Fruit fly (Drosophila melanogaster) whole organism, prepupa: ENCODE measurements around the gene grim.
A peak's percentile ranks its signal among the peaks of the same experiment; 100 is the strongest.

ENCODE experiments used
- Blimp-1 ChIP-seq: fragments of 200-800 bp; sonication (Bioruptor generic); optimal IDR thresholded peaks from 3 replicates; lab custom pipeline; 2017; ENCODE audit warnings: missing biosample characterization, missing genetic modification characterization, mild to moderate bottlenecking, moderate library complexity, missing genetic modification reagents
- CG1621 ChIP-seq: fragments of 200-800 bp; sonication (Bioruptor generic); optimal IDR thresholded peaks from 3 replicates; lab custom pipeline; 2018; ENCODE audit warnings: missing biosample characterization, mild to moderate bottlenecking, missing genetic modification characterization
- CG16779 ChIP-seq: fragments of 200-800 bp; sonication (Bioruptor generic); optimal IDR thresholded peaks from 3 replicates; lab custom pipeline; 2017; ENCODE audit warnings: missing biosample characterization, mild to moderate bottlenecking, missing genetic modification characterization
- CG3032 ChIP-seq: fragments of 200-800 bp; optimal IDR thresholded peaks from 2 replicates; lab custom pipeline; 2019; ENCODE audit warnings: missing biosample characterization, mild to moderate bottlenecking, missing genetic modification characterization, moderate library complexity
- CG32006 ChIP-seq: fragments of 200-800 bp; sonication (Bioruptor generic); optimal IDR thresholded peaks from 3 replicates; lab custom pipeline; 2017; ENCODE audit warnings: missing biosample characterization, mild to moderate bottlenecking, missing genetic modification characterization
- CG3919 ChIP-seq: fragments of 200-800 bp; sonication (Bioruptor generic); optimal IDR thresholded peaks from 3 replicates; lab custom pipeline; 2016; ENCODE audit warnings: missing biosample characterization, missing genetic modification characterization
- CG6792 ChIP-seq: fragments of 200-800 bp; sonication (Bioruptor generic); optimal IDR thresholded peaks from 3 replicates; lab custom pipeline; 2016; ENCODE audit warnings: missing biosample characterization, missing genetic modification characterization
- CG8119 ChIP-seq: fragments of 200-800 bp; sonication (Bioruptor generic); IDR thresholded peaks from 3 replicates; pipeline ENCODE4 v1.3.6; 2022; ENCODE audit warnings: missing biosample characterization, missing genetic modification characterization
- Eip93F ChIP-seq: fragments of 200-800 bp; sonication (Bioruptor generic); optimal IDR thresholded peaks from 2 replicates; lab custom pipeline; 2016; ENCODE audit warnings: missing biosample characterization, mild to moderate bottlenecking, missing genetic modification characterization
- Met ChIP-seq: fragments of 200-800 bp; sonication (Bioruptor generic); optimal IDR thresholded peaks from 3 replicates; lab custom pipeline; 2016; ENCODE audit warnings: missing biosample characterization, missing genetic modification characterization
- OdsH ChIP-seq: fragments of 200-800 bp; sonication (Bioruptor generic); optimal IDR thresholded peaks from 3 replicates; lab custom pipeline; 2016; ENCODE audit warnings: missing biosample characterization, missing genetic modification characterization
- Smox ChIP-seq: fragments of 200-800 bp; sonication (Bioruptor generic); optimal IDR thresholded peaks from 3 replicates; lab custom pipeline; 2016; ENCODE audit warnings: missing biosample characterization, missing genetic modification characterization
- dsx ChIP-seq: fragments of 200-800 bp; optimal IDR thresholded peaks from 3 replicates; lab custom pipeline; 2019; ENCODE audit warnings: missing biosample characterization, mild to moderate bottlenecking, missing genetic modification characterization, moderate library complexity; ENCODE audit not compliant: poor library complexity, severe bottlenecking
- esn ChIP-seq: fragments of 200-800 bp; sonication (Bioruptor generic); optimal IDR thresholded peaks from 2 replicates; lab custom pipeline; 2016; ENCODE audit warnings: missing biosample characterization, mild to moderate bottlenecking, missing genetic modification characterization, moderate library complexity

dm6 chr3L:18275888-18276287 lies 28.3 kb downstream of the grim start:
- TF ChIP-seq CG1621 (tag; lab: Kevin White, UChicago) = no peak
- no peak for TF ChIP-seq Blimp-1 (GFP tag; lab: Kevin White, UChicago)
- TF ChIP-seq Eip93F (GFP tag; lab: Kevin White, UChicago) = no peak
- no peak for TF ChIP-seq CG16779 (tag; lab: Kevin White, UChicago)
- TF ChIP-seq CG32006 = no peak
- peak; percentile 74 for TF ChIP-seq esn (GFP tag; lab: Kevin White, UChicago)
- TF ChIP-seq OdsH (GFP tag; lab: Kevin White, UChicago) = peak; percentile 25
- peak; percentile 63 for TF ChIP-seq Met (GFP tag; lab: Kevin White, UChicago)
- TF ChIP-seq Smox (GFP tag; lab: Kevin White, UChicago) = peak; percentile 43
- no peak for TF ChIP-seq CG3032
- TF ChIP-seq CG6792 (GFP tag; lab: Kevin White, UChicago) = peak; percentile 61
- TF ChIP-seq CG8119 = 0 out of 3 replicates have a peak, but pooled peaks have one; percentile 14
- no peak for TF ChIP-seq dsx
- TF ChIP-seq CG3919 (GFP tag; lab: Kevin White, UChicago) = no peak
